Worm (Caenorhabditis elegans) whole organism, young adult: ENCODE data around the gene F36G3.1.

Experiments
- T07F8.4 ChIP-seq: sonication (generic microtip); optimal IDR thresholded peaks from 2 replicates; lab custom pipeline; 2016; ENCODE audit warnings: mild to moderate bottlenecking, missing genetic modification characterization, moderate library complexity, missing compliant biosample characterization
- Y56A3A.18 ChIP-seq: fragments of 200-800 bp; sonication (Bioruptor generic); IDR thresholded peaks from 2 replicates; pipeline ENCODE4 v1.3.6; 2022; ENCODE audit warnings: missing genetic modification reagents, missing genetic modification characterization, missing compliant biosample characterization
- ZK185.1 ChIP-seq: sonication (generic microtip); optimal IDR thresholded peaks from 2 replicates; lab custom pipeline; 2016; ENCODE audit warnings: mild to moderate bottlenecking, missing genetic modification characterization, missing compliant biosample characterization; ENCODE audit not compliant: poor library complexity, severe bottlenecking
- ama-1 ChIP-seq, 3 experiments: fragments of 150-350 bp in 1 of 3; sonication (generic microtip) in 2 of 3; optimal IDR thresholded peaks; 2 replicates each; lab custom pipeline; 2014 to 2018; ENCODE audit warnings: missing biosample characterization in 2 of 3, missing genetic modification characterization in 2 of 3, missing genetic modification reagents in 2 of 3
- die-1 ChIP-seq: sonication (generic microtip); optimal IDR thresholded peaks from 2 replicates; lab custom pipeline; 2016; ENCODE audit warnings: missing genotype, mild to moderate bottlenecking, missing genetic modification characterization, missing compliant biosample characterization
- dpl-1 ChIP-seq: fragments of 150-350 bp; optimal IDR thresholded peaks from 2 replicates; lab custom pipeline; 2014; ENCODE audit warnings: missing biosample characterization, missing genetic modification reagents, missing genetic modification characterization
- efl-1 ChIP-seq: fragments of 150-350 bp; optimal IDR thresholded peaks from 2 replicates; lab custom pipeline; 2014; ENCODE audit warnings: missing biosample characterization, missing genetic modification reagents, missing genetic modification characterization
- egrh-3 ChIP-seq: fragments of 200-800 bp; sonication (Bioruptor generic); IDR thresholded peaks from 2 replicates; pipeline ENCODE4 v1.3.6; 2022; ENCODE audit warnings: missing genetic modification reagents, missing genetic modification characterization, missing compliant biosample characterization
- fkh-3 ChIP-seq: sonication (generic microtip); optimal IDR thresholded peaks from 2 replicates; lab custom pipeline; 2016; ENCODE audit warnings: mild to moderate bottlenecking, missing genetic modification characterization, missing compliant biosample characterization
- madf-10 ChIP-seq: sonication (generic microtip); optimal IDR thresholded peaks from 2 replicates; lab custom pipeline; 2016; ENCODE audit warnings: mild to moderate bottlenecking, missing genetic modification characterization, missing compliant biosample characterization

DNA sequence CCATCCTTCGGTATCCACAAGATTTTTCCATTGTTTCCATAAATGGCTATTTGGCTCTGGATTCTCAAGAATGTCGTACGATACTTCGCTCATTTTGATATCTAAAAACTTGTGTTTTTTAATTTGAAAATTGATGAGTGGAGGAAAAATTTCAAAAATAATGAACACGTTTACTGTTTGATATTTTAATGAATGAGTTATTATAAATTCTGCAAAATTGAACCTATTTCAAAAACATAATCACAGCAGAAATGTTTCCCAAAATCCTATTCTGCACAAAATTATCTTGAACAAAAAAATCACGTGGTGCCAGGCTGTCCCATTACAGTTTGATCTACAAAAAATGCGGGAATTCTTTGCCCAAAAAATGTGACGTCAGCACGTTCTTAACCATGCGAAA lies 5.2 kb upstream of the F36G3.1 start, which contains the start of gene F36G3.2:
- TF ChIP-seq dpl-1 (GFP tag; lab: Kevin White, UChicago) (no peak), ZK185.1 (tag; lab: Kevin White, UChicago) (no peak), egrh-3 (GFP tag; lab: Robert Waterston, UW) (no peak), efl-1 (GFP tag; lab: Kevin White, UChicago) (no peak), fkh-3 (tag; lab: Kevin White, UChicago) (no peak), Y56A3A.18 (GFP tag; lab: Robert Waterston, UW) (no peak), T07F8.4 (tag; lab: Kevin White, UChicago) (no peak), ama-1 (optimal IDR thresholded peaks at IDR 0.05; lab: Kevin White, UChicago) (no peak), ama-1 (GFP tag; optimal IDR thresholded peaks at IDR 0.05; lab: Kevin White, UChicago) (no peak), die-1 (tag; lab: Kevin White, UChicago) (no peak), madf-10 (no peak)
